Worm (Caenorhabditis elegans): ENCODE results near the gene Y51A2A.12.

ce11 chrV:18337643-18338042 lies 45.2 kb downstream of the Y51A2A.12 start:
- TF ChIP-seq ama-1 (optimal IDR thresholded peaks at IDR 0.05) (no peak), pat-9 (tag; optimal IDR thresholded peaks at IDR 0.05) (no peak), ceh-34 (tag; optimal IDR thresholded peaks at IDR 0.05) (no peak), hlh-30 (tag; optimal IDR thresholded peaks at IDR 0.05; ENCODE audit: insufficient read depth) (no peak), pax-1 (tag; optimal IDR thresholded peaks at IDR 0.05) (no peak), dmd-4 (tag; optimal IDR thresholded peaks at IDR 0.05; ENCODE audit: borderline replicate concordance) (no peak)
